Worm (Caenorhabditis elegans) whole organism, L4 larva: ENCODE results near the gene zak-1.

Source experiments
- F10B5.3 ChIP-seq: sonication (generic microtip); optimal IDR thresholded peaks from 2 replicates; lab custom pipeline; 2016; ENCODE audit warnings: mild to moderate bottlenecking, missing genetic modification characterization, missing compliant biosample characterization
- F26F4.8 ChIP-seq: fragments of 200-800 bp; sonication (Bioruptor generic); conservative IDR thresholded peaks from 2 replicates; pipeline ENCODE4 v1.3.6; 2022; ENCODE audit warnings: missing genetic modification characterization, missing compliant biosample characterization
- F37D6.2 ChIP-seq: sonication (generic microtip); optimal IDR thresholded peaks from 2 replicates; lab custom pipeline; 2016; ENCODE audit warnings: mild to moderate bottlenecking, missing genetic modification characterization, missing compliant biosample characterization
- F49E8.2 ChIP-seq: sonication (generic microtip); optimal IDR thresholded peaks from 2 replicates; lab custom pipeline; 2016; ENCODE audit warnings: missing compliant biosample characterization, mild to moderate bottlenecking, missing genetic modification characterization, borderline replicate concordance
- T26A8.4 ChIP-seq: fragments of 200-800 bp; sonication (Bioruptor generic); IDR thresholded peaks from 2 replicates; pipeline ENCODE4 v1.3.6; 2022; ENCODE audit warnings: missing genetic modification characterization, missing compliant biosample characterization
- Y48G9A.11 ChIP-seq: fragments of 200-800 bp; sonication (Bioruptor generic); IDR thresholded peaks from 2 replicates; pipeline ENCODE4 v1.3.6; 2022; ENCODE audit warnings: missing genetic modification reagents, missing genetic modification characterization, missing compliant biosample characterization
- Y5F2A.4 ChIP-seq: fragments of 200-800 bp; sonication (Bioruptor generic); optimal IDR thresholded peaks from 2 replicates; lab custom pipeline; 2018; ENCODE audit warnings: mild to moderate bottlenecking, missing genetic modification characterization, missing compliant biosample characterization
- ZK337.2 ChIP-seq: fragments of 200-800 bp; sonication (Bioruptor generic); IDR thresholded peaks from 2 replicates; pipeline ENCODE4 v1.3.6; 2022; ENCODE audit warnings: missing genetic modification reagents, missing genetic modification characterization, missing compliant biosample characterization
- ZK546.5 ChIP-seq, 2 experiments: sonication (generic microtip); optimal IDR thresholded peaks; 2 replicates each; lab custom pipeline; 2017; ENCODE audit warnings: missing biosample characterization in 2 of 2, missing genetic modification characterization in 2 of 2
- aha-1 ChIP-seq: fragments of 150-350 bp; peaks from one replicate; lab custom pipeline; 2014; ENCODE audit warnings: missing biosample characterization, missing genetic modification characterization
- aly-2 ChIP-seq: sonication (generic microtip); optimal IDR thresholded peaks from 2 replicates; lab custom pipeline; 2018; ENCODE audit warnings: missing biosample characterization, missing genetic modification characterization
- ceh-28 ChIP-seq: fragments of 150-350 bp; optimal IDR thresholded peaks from 2 replicates; lab custom pipeline; 2014; ENCODE audit warnings: missing biosample characterization, missing genetic modification reagents, missing genetic modification characterization
- ceh-62 ChIP-seq: sonication (generic microtip); optimal IDR thresholded peaks from 2 replicates; lab custom pipeline; 2017; ENCODE audit warnings: missing biosample characterization, missing genetic modification characterization
- ceh-82 ChIP-seq: sonication (generic microtip); optimal IDR thresholded peaks from 2 replicates; lab custom pipeline; 2017; ENCODE audit warnings: missing biosample characterization, missing genetic modification characterization
- daf-19 ChIP-seq: fragments of 200-800 bp; sonication (Bioruptor generic); conservative IDR thresholded peaks from 2 replicates; pipeline ENCODE4 v1.3.6; 2022; ENCODE audit warnings: missing genetic modification characterization, missing compliant biosample characterization
- daf-8 ChIP-seq: fragments of 200-800 bp; sonication (Bioruptor generic); IDR thresholded peaks from 2 replicates; pipeline ENCODE4 v1.3.6; 2022; ENCODE audit warnings: missing genetic modification characterization, missing compliant biosample characterization
- dmd-6 ChIP-seq: fragments of 200-800 bp; sonication (Bioruptor generic); IDR thresholded peaks from 2 replicates; pipeline ENCODE4 v1.3.6; 2022; ENCODE audit warnings: missing genetic modification reagents, missing genetic modification characterization, missing compliant biosample characterization
- dmd-8 ChIP-seq: fragments of 200-800 bp; sonication (Bioruptor generic); IDR thresholded peaks from 2 replicates; pipeline ENCODE4 v1.3.6; 2022; ENCODE audit warnings: missing genetic modification characterization, missing compliant biosample characterization
- dpl-1 ChIP-seq: fragments of 150-350 bp; optimal IDR thresholded peaks from 2 replicates; lab custom pipeline; 2014; ENCODE audit warnings: missing biosample characterization, missing genetic modification reagents, missing genetic modification characterization
- duxl-1 ChIP-seq: sonication (generic microtip); optimal IDR thresholded peaks from 2 replicates; lab custom pipeline; 2016; ENCODE audit warnings: mild to moderate bottlenecking, missing genetic modification characterization, moderate library complexity, missing compliant biosample characterization; ENCODE audit not compliant: poor library complexity
- dve-1 ChIP-seq: sonication (generic microtip); optimal IDR thresholded peaks from 2 replicates; lab custom pipeline; 2017; ENCODE audit warnings: antibody characterized with exemption, mild to moderate bottlenecking, missing genetic modification characterization, missing compliant biosample characterization; ENCODE audit not compliant: insufficient read depth
- egl-27 ChIP-seq: sonication (generic microtip); optimal IDR thresholded peaks from 3 replicates; lab custom pipeline; 2017; ENCODE audit warnings: missing biosample characterization, missing genetic modification reagents, missing genetic modification characterization
- fkh-10 ChIP-seq: fragments of 150-350 bp; optimal IDR thresholded peaks from 2 replicates; lab custom pipeline; 2014; ENCODE audit warnings: missing biosample characterization, missing genetic modification reagents, missing genetic modification characterization
- fos-1 ChIP-seq: fragments of 150-350 bp; optimal IDR thresholded peaks from 2 replicates; lab custom pipeline; 2014; ENCODE audit warnings: missing biosample characterization, missing genetic modification characterization
- hlh-11 ChIP-seq: fragments of 200-800 bp; sonication (Bioruptor generic); optimal IDR thresholded peaks from 2 replicates; lab custom pipeline; 2018; ENCODE audit warnings: mild to moderate bottlenecking, missing genetic modification characterization, missing compliant biosample characterization
- hlh-30 ChIP-seq: sonication (generic microtip); optimal IDR thresholded peaks from 2 replicates; lab custom pipeline; 2017; ENCODE audit warnings: antibody characterized with exemption, mild to moderate bottlenecking, missing genetic modification characterization, missing compliant biosample characterization; ENCODE audit not compliant: insufficient read depth
- lim-7 ChIP-seq: fragments of 200-800 bp; sonication (Bioruptor generic); IDR thresholded peaks from 2 replicates; pipeline ENCODE4 v1.3.6; 2022; ENCODE audit warnings: missing genetic modification characterization, missing compliant biosample characterization
- lin-38 ChIP-seq: fragments of 200-800 bp; sonication (Bioruptor generic); IDR thresholded peaks from 2 replicates; pipeline ENCODE4 v1.3.6; 2022; ENCODE audit warnings: missing genetic modification reagents, missing genetic modification characterization, missing compliant biosample characterization
- lir-3 ChIP-seq: sonication (generic microtip); optimal IDR thresholded peaks from 2 replicates; lab custom pipeline; 2016; ENCODE audit warnings: mild to moderate bottlenecking, missing genetic modification characterization, missing compliant biosample characterization
- lsy-2 ChIP-seq, 2 experiments: fragments of 150-350 bp in 1 of 2; sonication (generic microtip) in 1 of 2; optimal IDR thresholded peaks; 2 replicates each; lab custom pipeline; 2014 to 2017; ENCODE audit warnings: missing biosample characterization in 2 of 2, missing genetic modification characterization in 2 of 2
- madf-9 ChIP-seq: fragments of 200-800 bp; sonication (Bioruptor generic); conservative IDR thresholded peaks from 2 replicates; pipeline ENCODE4 v1.3.6; 2022; ENCODE audit warnings: missing genetic modification reagents, missing genetic modification characterization, missing compliant biosample characterization
- mdl-1 ChIP-seq, 2 experiments: fragments of 150-350 bp in 1 of 2; sonication (generic microtip) in 1 of 2; optimal IDR thresholded peaks; 2 replicates each; lab custom pipeline; 2014 to 2017; ENCODE audit warnings: missing biosample characterization in 2 of 2, missing genetic modification characterization in 2 of 2
- mdt-29 ChIP-seq: fragments of 200-800 bp; sonication (Bioruptor generic); IDR thresholded peaks from 2 replicates; pipeline ENCODE4 v1.3.6; 2022; ENCODE audit warnings: missing genetic modification reagents, missing genetic modification characterization, missing compliant biosample characterization
- mxl-3 ChIP-seq: fragments of 200-800 bp; sonication (Bioruptor generic); optimal IDR thresholded peaks from 2 replicates; lab custom pipeline; 2018; ENCODE audit warnings: mild to moderate bottlenecking, missing genetic modification characterization, missing compliant biosample characterization
- nhr-10 ChIP-seq: fragments of 150-350 bp; optimal IDR thresholded peaks from 2 replicates; lab custom pipeline; 2014; ENCODE audit warnings: missing biosample characterization, missing genetic modification characterization
- nhr-102 ChIP-seq: sonication (generic microtip); optimal IDR thresholded peaks from 2 replicates; lab custom pipeline; 2016; ENCODE audit warnings: mild to moderate bottlenecking, missing genetic modification characterization, moderate library complexity, missing compliant biosample characterization
- nhr-237 ChIP-seq: sonication (generic microtip); optimal IDR thresholded peaks from 2 replicates; lab custom pipeline; 2017; ENCODE audit warnings: missing biosample characterization, missing genetic modification characterization
- nhr-41 ChIP-seq: fragments of 200-800 bp; sonication (Bioruptor generic); IDR thresholded peaks from 2 replicates; pipeline ENCODE4 v1.3.6; 2022; ENCODE audit warnings: missing genetic modification reagents, missing genetic modification characterization, missing compliant biosample characterization
- nhr-48 ChIP-seq: sonication (generic microtip); optimal IDR thresholded peaks from 2 replicates; lab custom pipeline; 2016; ENCODE audit warnings: mild to moderate bottlenecking, missing genetic modification characterization, missing compliant biosample characterization
- nhr-77 ChIP-seq: fragments of 150-350 bp; optimal IDR thresholded peaks from 2 replicates; lab custom pipeline; 2014; ENCODE audit warnings: missing biosample characterization, missing genetic modification characterization
- pha-4 ChIP-seq, 2 experiments: fragments of 150-350 bp in 1 of 2; fragments of 200-800 bp in 1 of 2; sonication (Bioruptor generic) in 1 of 2; IDR thresholded peaks in 1 of 2; optimal IDR thresholded peaks in 1 of 2; 2 replicates each; pipeline versions ENCODE4 v1.3.6 to Lab custom; 2014 to 2022; ENCODE audit warnings: missing genetic modification characterization in 2 of 2, missing genetic modification reagents in 2 of 2, missing biosample characterization in 1 of 2, missing compliant biosample characterization in 1 of 2
- rbr-2 ChIP-seq: sonication (generic microtip); optimal IDR thresholded peaks from 2 replicates; lab custom pipeline; 2016; ENCODE audit warnings: missing genotype, missing genetic modification characterization, missing compliant biosample characterization
- spr-1 ChIP-seq: sonication (generic microtip); optimal IDR thresholded peaks from 2 replicates; lab custom pipeline; 2016; ENCODE audit warnings: mild to moderate bottlenecking, missing genetic modification characterization, missing compliant biosample characterization
- tra-1 ChIP-seq: fragments of 200-800 bp; sonication (Bioruptor generic); IDR thresholded peaks from 2 replicates; pipeline ENCODE4 v1.3.6; 2022; ENCODE audit warnings: missing genetic modification reagents, missing genetic modification characterization, missing compliant biosample characterization
- unc-130 ChIP-seq: sonication (generic microtip); optimal IDR thresholded peaks from 2 replicates; lab custom pipeline; 2016; ENCODE audit warnings: missing genetic modification reagents, missing genetic modification characterization, missing compliant biosample characterization
- zip-11 ChIP-seq: fragments of 200-800 bp; sonication (Bioruptor generic); IDR thresholded peaks from 2 replicates; pipeline ENCODE4 v1.3.6; 2022; ENCODE audit warnings: missing genetic modification characterization, missing compliant biosample characterization
- zip-2 ChIP-seq: fragments of 150-350 bp; optimal IDR thresholded peaks from 2 replicates; lab custom pipeline; 2014; ENCODE audit warnings: missing biosample characterization, missing genetic modification characterization
- ztf-7 ChIP-seq: fragments of 150-350 bp; optimal IDR thresholded peaks from 2 replicates; lab custom pipeline; 2014; ENCODE audit warnings: missing biosample characterization, missing genetic modification characterization

The zak-1 gene

DNA sequence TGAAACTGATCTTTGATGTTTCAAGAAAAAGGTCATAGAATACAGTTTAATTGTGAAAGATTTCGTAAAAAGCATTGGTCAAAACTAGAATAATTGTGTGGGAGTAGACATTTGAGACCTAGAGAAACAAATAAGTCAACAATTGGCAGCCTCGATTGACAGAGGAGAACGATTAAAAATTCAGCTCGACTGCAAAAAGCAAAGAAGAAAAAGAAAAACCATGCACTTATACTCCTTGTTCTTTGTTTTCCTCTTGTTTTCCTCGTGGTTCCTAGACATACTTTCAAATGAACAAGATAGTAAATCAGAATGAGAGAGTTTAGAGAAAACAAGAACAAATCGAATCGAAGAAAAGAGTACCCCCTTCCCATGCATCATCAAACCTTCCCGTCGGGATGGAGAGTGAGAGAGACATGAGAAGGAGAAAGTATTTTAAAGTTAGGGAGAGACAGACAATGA lies 810 bp upstream of the zak-1 start (continued):
- TF ChIP-seq hlh-30 (peak; percentile 74), aha-1 (tag; lab: Kevin White, UChicago) (peak; percentile 74), spr-1 (tag; lab: Kevin White, UChicago) (no peak), Y48G9A.11 (no peak), ceh-28 (tag; lab: Kevin White, UChicago) (no peak), dmd-8 (no peak), Y5F2A.4 (GFP tag; lab: Kevin White, UChicago) (no peak), ceh-62 (tag; lab: Kevin White, UChicago) (no peak), fkh-10 (GFP tag; lab: Kevin White, UChicago) (no peak), ztf-7 (tag; lab: Kevin White, UChicago) (no peak), daf-19 (no peak), nhr-77 (peak; percentile 71), F37D6.2 (tag; lab: Kevin White, UChicago) (no peak), lir-3 (tag; lab: Kevin White, UChicago) (no peak), pha-4 (GFP tag; IDR thresholded peaks at IDR 0.05; lab: Robert Waterston, UW) (no peak), pha-4 (tag; optimal IDR thresholded peaks at IDR 0.05; lab: Kevin White, UChicago) (peak; percentile 80), nhr-48 (tag; lab: Kevin White, UChicago) (peak; percentile 70), zip-11 (GFP tag; lab: Robert Waterston, UW) (no peak), nhr-10 (tag; lab: Kevin White, UChicago) (peak; percentile 69), duxl-1 (peak; percentile 19), nhr-102 (tag; lab: Kevin White, UChicago) (no peak), nhr-41 (GFP tag; lab: Robert Waterston, UW) (no peak), tra-1 (0 out of 2 replicates have a peak, but pooled peaks have one; percentile 15), rbr-2 (tag; lab: Kevin White, UChicago) (no peak), unc-130 (GFP tag; lab: Kevin White, UChicago) (no peak), dpl-1 (GFP tag; lab: Kevin White, UChicago) (peak; percentile 16), mxl-3 (GFP tag; lab: Kevin White, UChicago) (peak; percentile 10), F49E8.2 (tag; lab: Kevin White, UChicago) (no peak), T26A8.4 (GFP tag; lab: Robert Waterston, UW) (no peak), dmd-6 (peak; percentile 73), egl-27 (no peak), hlh-11 (tag; lab: Kevin White, UChicago) (peak; percentile 82), mdl-1 (tag; optimal IDR thresholded peaks at IDR 0.05; lab: Kevin White, UChicago) (peak; percentile 65 to 86), madf-9 (GFP tag; lab: Robert Waterston, UW) (no peak), aly-2 (no peak), nhr-237 (tag; lab: Kevin White, UChicago) (no peak), ZK546.5 (tag; optimal IDR thresholded peaks at IDR 0.05; lab: Kevin White, UChicago) (no peak), F26F4.8 (GFP tag; lab: Robert Waterston, UW) (no peak), daf-8 (no peak), fos-1 (tag; lab: Kevin White, UChicago) (no peak), zip-2 (tag; lab: Kevin White, UChicago) (peak; percentile 82), ceh-82 (tag; lab: Kevin White, UChicago) (no peak), lin-38 (peak; percentile 23; the same call in 1 of the 2 replicates), F10B5.3 (tag; lab: Kevin White, UChicago) (no peak), ZK337.2 (GFP tag; lab: Robert Waterston, UW) (no peak), mdt-29 (no peak), lsy-2 (tag; optimal IDR thresholded peaks at IDR 0.05; lab: Kevin White, UChicago) (peak; percentile 5 to 30), lim-7 (GFP tag; lab: Robert Waterston, UW) (no peak), dve-1 (peak; percentile 77)
